Fruit fly (Drosophila melanogaster) whole organism, embryonic: ENCODE results near the gene Sfxn2.

Experiments used
- ATbp ChIP-seq: fragments of 200-800 bp; sonication (Bioruptor generic); optimal IDR thresholded peaks from 2 replicates; lab custom pipeline; 2017; ENCODE audit warnings: missing biosample characterization, mild to moderate bottlenecking, missing genetic modification characterization, missing genetic modification reagents
- Bdp1 ChIP-seq: fragments of 200-800 bp; sonication (Bioruptor generic); optimal IDR thresholded peaks from 3 replicates; lab custom pipeline; 2016; ENCODE audit warnings: missing biosample characterization, missing genetic modification characterization
- CG10321 ChIP-seq: fragments of 200-800 bp; sonication (Bioruptor generic); IDR thresholded peaks from 2 replicates; pipeline ENCODE4 v1.3.6; 2022; ENCODE audit warnings: missing biosample characterization, missing genetic modification characterization
- CG10431 ChIP-seq: fragments of 200-800 bp; sonication (Bioruptor generic); optimal IDR thresholded peaks from 3 replicates; lab custom pipeline; 2018; ENCODE audit warnings: missing biosample characterization, mild to moderate bottlenecking, missing genetic modification characterization
- CG10462 ChIP-seq: fragments of 200-800 bp; sonication (Bioruptor generic); optimal IDR thresholded peaks from 2 replicates; lab custom pipeline; 2016; ENCODE audit warnings: missing biosample characterization, missing genetic modification characterization
- CG10979 ChIP-seq: fragments of 200-800 bp; sonication (Bioruptor generic); optimal IDR thresholded peaks from 2 replicates; lab custom pipeline; 2018; ENCODE audit warnings: missing biosample characterization, mild to moderate bottlenecking, missing genetic modification characterization, moderate library complexity
- CG11093 ChIP-seq: fragments of 200-800 bp; sonication (Bioruptor generic); IDR thresholded peaks from 3 replicates; pipeline ENCODE4 v1.3.6; 2022; ENCODE audit warnings: missing biosample characterization, missing genetic modification characterization
- CG12769 ChIP-seq: fragments of 200-800 bp; sonication (Bioruptor generic); optimal IDR thresholded peaks from 2 replicates; lab custom pipeline; 2019; ENCODE audit warnings: missing biosample characterization, mild to moderate bottlenecking, missing genetic modification characterization, moderate library complexity
- CG13424 ChIP-seq: fragments of 200-800 bp; sonication (Bioruptor generic); optimal IDR thresholded peaks from 2 replicates; lab custom pipeline; 2019; ENCODE audit warnings: missing biosample characterization, mild to moderate bottlenecking, missing genetic modification characterization, moderate library complexity
- CG13775 ChIP-seq: fragments of 200-800 bp; sonication (Bioruptor generic); optimal IDR thresholded peaks from 3 replicates; lab custom pipeline; 2017; ENCODE audit warnings: missing biosample characterization, mild to moderate bottlenecking, missing genetic modification characterization
- CG15479 ChIP-seq: fragments of 200-800 bp; sonication (Bioruptor generic); optimal IDR thresholded peaks from 3 replicates; lab custom pipeline; 2019; ENCODE audit warnings: missing biosample characterization, mild to moderate bottlenecking, missing genetic modification characterization, moderate library complexity
- CG30403 ChIP-seq: fragments of 200-800 bp; sonication (Bioruptor generic); optimal IDR thresholded peaks from 3 replicates; lab custom pipeline; 2016; ENCODE audit warnings: missing biosample characterization, missing genetic modification characterization
- CG4854 ChIP-seq: fragments of 200-800 bp; sonication (Bioruptor generic); optimal IDR thresholded peaks from 2 replicates; lab custom pipeline; 2016; ENCODE audit warnings: missing biosample characterization, missing genetic modification characterization, inconsistent platforms
- CG5245 ChIP-seq: fragments of 200-800 bp; sonication (Bioruptor generic); optimal IDR thresholded peaks from 3 replicates; lab custom pipeline; 2016; ENCODE audit warnings: missing biosample characterization, missing genetic modification characterization
- D19B ChIP-seq: fragments of 200-800 bp; sonication (Bioruptor generic); optimal IDR thresholded peaks from 2 replicates; lab custom pipeline; 2017; ENCODE audit warnings: missing biosample characterization, mild to moderate bottlenecking, missing genetic modification characterization
- Dip3 ChIP-seq: fragments of 200-800 bp; sonication (Bioruptor generic); optimal IDR thresholded peaks from 3 replicates; lab custom pipeline; 2016; ENCODE audit warnings: missing biosample characterization, missing genetic modification characterization
- GATAe ChIP-seq: fragments of 200-800 bp; sonication (Bioruptor generic); conservative IDR thresholded peaks from 2 replicates; pipeline ENCODE4 v1.3.6; 2022; ENCODE audit warnings: missing biosample characterization, missing genetic modification characterization
- H2.0 ChIP-seq: fragments of 200-800 bp; sonication (Bioruptor generic); IDR thresholded peaks from 2 replicates; pipeline ENCODE4 v1.3.6; 2022; ENCODE audit warnings: missing biosample characterization, missing genetic modification characterization
- Hr51 ChIP-seq, 2 experiments: fragments of 200-800 bp; sonication (Bioruptor generic); optimal IDR thresholded peaks; 2 replicates in 1 of 2; 3 replicates in 1 of 2; lab custom pipeline; 2016 to 2018; ENCODE audit warnings: missing biosample characterization in 2 of 2, missing genetic modification characterization in 2 of 2, mild to moderate bottlenecking in 1 of 2, moderate library complexity in 1 of 2
- Max ChIP-seq: fragments of 200-800 bp; sonication (Bioruptor generic); optimal IDR thresholded peaks from 2 replicates; lab custom pipeline; 2016; ENCODE audit warnings: missing biosample characterization, mild to moderate bottlenecking, missing genetic modification characterization
- NFAT ChIP-seq: fragments of 200-800 bp; sonication (Bioruptor generic); IDR thresholded peaks from 2 replicates; pipeline ENCODE4 v1.3.6; 2022; ENCODE audit warnings: missing biosample characterization, missing genetic modification characterization
- NK7.1 ChIP-seq: fragments of 200-800 bp; sonication (Bioruptor generic); optimal IDR thresholded peaks from 3 replicates; lab custom pipeline; 2016; ENCODE audit warnings: missing biosample characterization, missing genetic modification characterization
- Optix ChIP-seq: fragments of 200-800 bp; sonication (Bioruptor generic); IDR thresholded peaks from 3 replicates; pipeline ENCODE4 v1.3.6; 2022; ENCODE audit warnings: missing biosample characterization, missing genetic modification characterization
- PHDP ChIP-seq: fragments of 200-800 bp; sonication (Bioruptor generic); optimal IDR thresholded peaks from 3 replicates; lab custom pipeline; 2018; ENCODE audit warnings: missing biosample characterization, mild to moderate bottlenecking, missing genetic modification characterization, moderate library complexity
- Rx ChIP-seq: fragments of 200-800 bp; sonication (Bioruptor generic); IDR thresholded peaks from 2 replicates; pipeline ENCODE4 v1.3.6; 2022; ENCODE audit warnings: missing biosample characterization, missing genetic modification characterization
- Spps ChIP-seq: fragments of 200-800 bp; sonication (Bioruptor generic); optimal IDR thresholded peaks from 2 replicates; lab custom pipeline; 2018; ENCODE audit warnings: missing biosample characterization, mild to moderate bottlenecking, missing genetic modification characterization
- Ssrp ChIP-seq: fragments of 200-800 bp; sonication (Bioruptor generic); optimal IDR thresholded peaks from 2 replicates; lab custom pipeline; 2018; ENCODE audit warnings: missing biosample characterization, mild to moderate bottlenecking, missing genetic modification characterization, moderate library complexity
- Xbp1 ChIP-seq: fragments of 200-800 bp; sonication (Bioruptor generic); optimal IDR thresholded peaks from 3 replicates; lab custom pipeline; 2016; ENCODE audit warnings: missing biosample characterization, mild to moderate bottlenecking, missing genetic modification characterization
- al ChIP-seq: fragments of 200-800 bp; sonication (Bioruptor generic); IDR thresholded peaks from 2 replicates; pipeline ENCODE4 v1.3.6; 2022; ENCODE audit warnings: missing biosample characterization, missing genetic modification characterization
- ato ChIP-seq: fragments of 200-800 bp; sonication (Bioruptor generic); IDR thresholded peaks from 2 replicates; pipeline ENCODE4 v1.3.6; 2022; ENCODE audit warnings: missing biosample characterization, missing genetic modification characterization; ENCODE audit not compliant: partially characterized antibody
- bsh ChIP-seq, 2 experiments: fragments of 200-800 bp; sonication (Bioruptor generic); optimal IDR thresholded peaks; 2 replicates each; lab custom pipeline; 2017 to 2018; ENCODE audit warnings: mild to moderate bottlenecking in 2 of 2, missing biosample characterization in 2 of 2, missing genetic modification characterization in 2 of 2, moderate library complexity in 1 of 2
- btn ChIP-seq: fragments of 200-800 bp; sonication (Bioruptor generic); optimal IDR thresholded peaks from 2 replicates; lab custom pipeline; 2016; ENCODE audit warnings: missing biosample characterization, missing genetic modification characterization
- dysf ChIP-seq: fragments of 200-800 bp; sonication (Bioruptor generic); IDR thresholded peaks from 3 replicates; pipeline ENCODE4 v1.3.6; 2022; ENCODE audit warnings: missing biosample characterization, missing genetic modification characterization
- ems ChIP-seq: fragments of 200-800 bp; sonication (Bioruptor generic); optimal IDR thresholded peaks from 3 replicates; lab custom pipeline; 2016; ENCODE audit warnings: missing biosample characterization, missing genetic modification characterization
- fd64A ChIP-seq: fragments of 200-800 bp; sonication (Bioruptor generic); optimal IDR thresholded peaks from 3 replicates; lab custom pipeline; 2018; ENCODE audit warnings: missing biosample characterization, mild to moderate bottlenecking, missing genetic modification characterization
- gce ChIP-seq: fragments of 200-800 bp; sonication (Bioruptor generic); IDR thresholded peaks from 3 replicates; pipeline ENCODE4 v1.3.6; 2022; ENCODE audit warnings: missing biosample characterization, missing genetic modification characterization
- gro ChIP-seq: fragments of 200-800 bp; sonication (Bioruptor generic); optimal IDR thresholded peaks from 2 replicates; lab custom pipeline; 2016; ENCODE audit warnings: missing biosample characterization, missing genetic modification characterization
- gsb ChIP-seq: fragments of 200-800 bp; sonication (Bioruptor generic); IDR thresholded peaks from 2 replicates; pipeline ENCODE4 v1.3.6; 2022; ENCODE audit warnings: missing biosample characterization, missing genetic modification characterization
- h ChIP-seq: fragments of >200 bp; optimal IDR thresholded peaks from 2 replicates; lab custom pipeline; 2017
- hbn ChIP-seq: fragments of 200-800 bp; sonication (Bioruptor generic); IDR thresholded peaks from 2 replicates; pipeline ENCODE4 v1.3.6; 2022; ENCODE audit warnings: missing biosample characterization, missing genetic modification characterization; ENCODE audit not compliant: partially characterized antibody
- her ChIP-seq: fragments of 200-800 bp; sonication (Bioruptor generic); optimal IDR thresholded peaks from 2 replicates; lab custom pipeline; 2016; ENCODE audit warnings: missing biosample characterization, missing genetic modification characterization
- org-1 ChIP-seq: fragments of 200-800 bp; sonication (Bioruptor generic); optimal IDR thresholded peaks from 2 replicates; lab custom pipeline; 2017; ENCODE audit warnings: missing biosample characterization, missing genetic modification characterization
- ranshi ChIP-seq: fragments of 200-800 bp; sonication (Bioruptor generic); IDR thresholded peaks from 2 replicates; pipeline ENCODE4 v1.3.6; 2022; ENCODE audit warnings: missing biosample characterization, missing genetic modification characterization
- sc ChIP-seq, 3 experiments: fragments of >200 bp in 2 of 3; fragments of 200-800 bp in 1 of 3; sonication (Bioruptor generic) in 1 of 3; optimal IDR thresholded peaks; 2 replicates in 2 of 3; 3 replicates in 1 of 3; lab custom pipeline; 2017; ENCODE audit warnings: mild to moderate bottlenecking in 1 of 3, missing biosample characterization in 1 of 3, missing genetic modification characterization in 1 of 3, missing genetic modification reagents in 1 of 3
- sd ChIP-seq: fragments of 200-800 bp; sonication (Bioruptor generic); optimal IDR thresholded peaks from 3 replicates; lab custom pipeline; 2018; ENCODE audit warnings: missing biosample characterization, mild to moderate bottlenecking, missing genetic modification characterization, moderate library complexity
- sima ChIP-seq: fragments of 200-800 bp; sonication (Bioruptor generic); optimal IDR thresholded peaks from 2 replicates; lab custom pipeline; 2016; ENCODE audit warnings: missing biosample characterization, missing genetic modification characterization
- so ChIP-seq: fragments of 200-800 bp; sonication (Bioruptor generic); IDR thresholded peaks from 3 replicates; pipeline ENCODE4 v1.3.6; 2022; ENCODE audit warnings: missing biosample characterization, missing genetic modification characterization
- tgo ChIP-seq: fragments of 200-800 bp; sonication (Bioruptor generic); IDR thresholded peaks from 3 replicates; pipeline ENCODE4 v1.3.6; 2022; ENCODE audit warnings: missing biosample characterization, missing genetic modification characterization
- wdn ChIP-seq: fragments of 200-800 bp; sonication (Bioruptor generic); IDR thresholded peaks from 2 replicates; pipeline ENCODE4 v1.3.6; 2022; ENCODE audit warnings: missing biosample characterization, missing genetic modification characterization

Gene Sfxn2

DNA sequence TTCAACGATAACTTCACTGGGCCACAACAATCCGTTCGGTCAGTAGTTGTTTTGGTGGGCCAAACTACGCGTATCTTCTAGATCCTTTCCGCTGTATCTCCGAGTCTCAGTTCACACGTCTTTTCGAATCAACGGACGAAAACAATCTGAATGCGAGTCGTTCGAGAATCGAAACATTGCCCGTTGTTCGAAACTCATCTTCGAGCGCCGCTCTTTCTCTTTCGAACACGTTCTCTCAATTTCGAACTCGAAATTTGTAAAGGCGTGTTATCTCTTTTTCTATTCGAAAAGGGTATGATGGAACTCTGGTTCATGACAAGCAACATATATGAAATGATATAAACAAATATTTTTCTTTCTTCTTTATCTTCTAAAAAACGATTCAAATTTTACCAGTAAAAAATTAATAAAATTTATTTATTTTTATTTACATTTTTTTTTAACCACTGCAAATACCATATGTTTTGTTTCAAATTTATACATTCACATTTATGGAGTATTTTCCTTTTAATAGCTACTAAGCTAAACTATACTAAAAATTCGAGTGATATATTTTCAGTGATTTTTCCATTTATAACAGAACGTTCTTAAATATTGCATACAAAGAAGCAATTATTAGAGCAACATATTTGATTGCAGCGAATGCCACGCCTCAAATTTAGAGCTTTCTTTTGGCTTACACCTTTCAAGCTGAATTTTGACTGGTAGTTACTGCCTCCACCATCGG is 17.5 kb upstream of the Sfxn2 start, which contains the start of gene nkd (continued):
- TF ChIP-seq sd (tag; lab: Kevin White, UChicago): peak; percentile 56
- peak; percentile 88 for TF ChIP-seq dysf (GFP tag; lab: Robert Waterston, UW)
- peak; percentile 15 for TF ChIP-seq Bdp1 (GFP tag; lab: Kevin White, UChicago)
- no peak for TF ChIP-seq CG15479 (GFP tag; lab: Kevin White, UChicago)
- peak; percentile 52; the same call in 1 of the 3 replicates for TF ChIP-seq CG11093 (GFP tag; lab: Robert Waterston, UW)
- peak; percentile 86 for TF ChIP-seq gro (GFP tag; lab: Kevin White, UChicago)
- TF ChIP-seq btn (GFP tag; lab: Kevin White, UChicago): no peak
- TF ChIP-seq sc (optimal IDR thresholded peaks at IDR 0.05; lab: Kevin White, UChicago): no peak
- peak; percentile 77 for TF ChIP-seq sc (GFP tag; optimal IDR thresholded peaks at IDR 0.05; lab: Kevin White, UChicago)
- peak; percentile 28 for TF ChIP-seq sima
- TF ChIP-seq Ssrp (tag; lab: Kevin White, UChicago): peak; percentile 85
- TF ChIP-seq gce: peak; percentile 93
- TF ChIP-seq CG10462: peak; percentile 83
- TF ChIP-seq hbn (GFP tag; lab: Robert Waterston, UW): peak; percentile 18; the same call in 1 of the 2 replicates
- no peak for TF ChIP-seq h (lab: Kevin White, UChicago)
- TF ChIP-seq Rx (GFP tag; lab: Robert Waterston, UW): peak; percentile 75
- TF ChIP-seq ems: peak; percentile 70
- TF ChIP-seq NFAT (GFP tag; lab: Robert Waterston, UW): peak; percentile 89
- peak; percentile 92 for TF ChIP-seq H2.0 (GFP tag; lab: Robert Waterston, UW)
- TF ChIP-seq her (GFP tag; lab: Kevin White, UChicago): peak; percentile 51
- TF ChIP-seq Dip3 (GFP tag; lab: Kevin White, UChicago): peak; percentile 50
- peak; percentile 54 for TF ChIP-seq Max (GFP tag; lab: Kevin White, UChicago)
- peak; percentile 84 for TF ChIP-seq CG30403 (GFP tag; lab: Kevin White, UChicago)
- TF ChIP-seq D19B (GFP tag; lab: Kevin White, UChicago): peak; percentile 91
- peak; percentile 64 for TF ChIP-seq org-1
- peak; percentile 94 for TF ChIP-seq PHDP
- peak; percentile 65 for TF ChIP-seq CG4854 (GFP tag; lab: Kevin White, UChicago)
- peak; percentile 74 for TF ChIP-seq gsb (GFP tag; lab: Robert Waterston, UW)
- TF ChIP-seq Optix (GFP tag; lab: Robert Waterston, UW): peak; percentile 52; the same call in 1 of the 3 replicates
- peak; percentile 49; the same call in 1 of the 2 replicates for TF ChIP-seq ato (GFP tag; lab: Robert Waterston, UW)
- TF ChIP-seq Spps (tag; lab: Kevin White, UChicago): peak; percentile 80
- TF ChIP-seq bsh (GFP tag; optimal IDR thresholded peaks at IDR 0.05; lab: Kevin White, UChicago): peak; percentile 19 to 94
- TF ChIP-seq CG13424: peak; percentile 92
- TF ChIP-seq wdn (GFP tag; lab: Robert Waterston, UW): peak; percentile 81
- TF ChIP-seq CG13775 (GFP tag; lab: Kevin White, UChicago): peak; percentile 71
- peak; percentile 93 for TF ChIP-seq CG10979 (tag; lab: Kevin White, UChicago)
- peak; percentile 41 for TF ChIP-seq NK7.1
- peak; percentile 59 to 94 for TF ChIP-seq Hr51 (GFP tag; optimal IDR thresholded peaks at IDR 0.05; lab: Kevin White, UChicago)
- TF ChIP-seq CG10321 (GFP tag; lab: Robert Waterston, UW): peak; percentile 44; the same call in 1 of the 2 replicates
- TF ChIP-seq so: peak; percentile 87
- TF ChIP-seq CG5245: peak; percentile 46
- TF ChIP-seq CG12769: peak; percentile 60
- TF ChIP-seq tgo (GFP tag; lab: Robert Waterston, UW): peak; percentile 91
- peak; percentile 81 for TF ChIP-seq ATbp (GFP tag; lab: Kevin White, UChicago)
- peak; percentile 63 for TF ChIP-seq CG10431 (GFP tag; lab: Kevin White, UChicago)
- peak; percentile 78 for TF ChIP-seq al
- peak; percentile 94 for TF ChIP-seq Xbp1 (GFP tag; lab: Kevin White, UChicago)
- peak; percentile 27 for TF ChIP-seq fd64A (GFP tag; lab: Kevin White, UChicago)
- peak; percentile 26; the same call in 1 of the 2 replicates for TF ChIP-seq GATAe (GFP tag; lab: Robert Waterston, UW)
- TF ChIP-seq ranshi (GFP tag; lab: Robert Waterston, UW): peak; percentile 92
